Fruit fly (Drosophila melanogaster) whole organism, pupa: ENCODE data around the gene Osi19.

Experiments
- CG10348 ChIP-seq: fragments of 200-800 bp; sonication (Bioruptor generic); IDR thresholded peaks from 2 replicates; pipeline ENCODE4 v1.3.6; 2022; ENCODE audit warnings: missing biosample characterization, missing genetic modification characterization
- CG12605 ChIP-seq: fragments of 200-800 bp; sonication (Bioruptor generic); IDR thresholded peaks from 2 replicates; pipeline ENCODE4 v1.3.6; 2022; ENCODE audit warnings: missing biosample characterization, missing genetic modification characterization
- CG13204 ChIP-seq: fragments of 200-800 bp; sonication (Bioruptor generic); optimal IDR thresholded peaks from 2 replicates; lab custom pipeline; 2018; ENCODE audit warnings: missing biosample characterization, mild to moderate bottlenecking, missing genetic modification characterization, moderate library complexity
- CG14655 ChIP-seq: fragments of 200-800 bp; sonication (Bioruptor generic); optimal IDR thresholded peaks from 3 replicates; lab custom pipeline; 2017; ENCODE audit warnings: mild to moderate bottlenecking, missing biosample characterization, missing genetic modification reagents, missing genetic modification characterization
- CG15710 ChIP-seq: fragments of 200-800 bp; sonication (Bioruptor generic); optimal IDR thresholded peaks from 2 replicates; lab custom pipeline; 2018; ENCODE audit warnings: missing biosample characterization, mild to moderate bottlenecking, missing genetic modification characterization, moderate library complexity
- CG17806 ChIP-seq: fragments of 200-800 bp; sonication (Bioruptor generic); optimal IDR thresholded peaks from 2 replicates; lab custom pipeline; 2018; ENCODE audit warnings: missing biosample characterization, mild to moderate bottlenecking, missing genetic modification characterization, moderate library complexity
- CG32121 ChIP-seq: fragments of 200-800 bp; sonication (Bioruptor generic); IDR thresholded peaks from 2 replicates; pipeline ENCODE4 v1.3.6; 2022; ENCODE audit warnings: missing biosample characterization, missing genetic modification characterization
- CG34367 ChIP-seq: fragments of 200-800 bp; sonication (Bioruptor generic); optimal IDR thresholded peaks from 2 replicates; lab custom pipeline; 2018; ENCODE audit warnings: missing biosample characterization, mild to moderate bottlenecking, missing genetic modification characterization
- CG4496 ChIP-seq: fragments of 200-800 bp; sonication (Bioruptor generic); IDR thresholded peaks from 3 replicates; pipeline ENCODE4 v1.3.6; 2022; ENCODE audit warnings: missing biosample characterization, missing genetic modification characterization
- CG8159 ChIP-seq: fragments of 200-800 bp; sonication (Bioruptor generic); optimal IDR thresholded peaks from 3 replicates; lab custom pipeline; 2018; ENCODE audit warnings: missing biosample characterization, mild to moderate bottlenecking, missing genetic modification characterization, moderate library complexity
- CG8301 ChIP-seq: fragments of 200-800 bp; sonication (Bioruptor generic); optimal IDR thresholded peaks from 2 replicates; lab custom pipeline; 2018; ENCODE audit warnings: missing biosample characterization, mild to moderate bottlenecking, missing genetic modification characterization
- CG9948 ChIP-seq: fragments of 200-800 bp; sonication (Bioruptor generic); optimal IDR thresholded peaks from 2 replicates; lab custom pipeline; 2018; ENCODE audit warnings: missing biosample characterization, mild to moderate bottlenecking, missing genetic modification characterization, moderate library complexity
- D1 ChIP-seq: fragments of 200-800 bp; sonication (Bioruptor generic); optimal IDR thresholded peaks from 2 replicates; lab custom pipeline; 2018; ENCODE audit warnings: missing biosample characterization, mild to moderate bottlenecking, missing genetic modification characterization, moderate library complexity
- EcR ChIP-seq: fragments of 200-800 bp; sonication (Bioruptor generic); optimal IDR thresholded peaks from 3 replicates; lab custom pipeline; 2019; ENCODE audit warnings: missing biosample characterization, missing genetic modification characterization, mild to moderate bottlenecking, moderate library complexity, missing genetic modification reagents
- Ets98B ChIP-seq: fragments of 200-800 bp; sonication (Bioruptor generic); IDR thresholded peaks from 2 replicates; pipeline ENCODE4 v1.3.6; 2022; ENCODE audit warnings: missing biosample characterization, missing genetic modification characterization
- Pif1A ChIP-seq: fragments of 200-800 bp; sonication (Bioruptor generic); optimal IDR thresholded peaks from 3 replicates; lab custom pipeline; 2016; ENCODE audit warnings: missing biosample characterization, missing genetic modification characterization
- Pif1B ChIP-seq: fragments of 200-800 bp; sonication (Bioruptor generic); optimal IDR thresholded peaks from 3 replicates; lab custom pipeline; 2016; ENCODE audit warnings: missing biosample characterization, missing genetic modification characterization
- Snoo ChIP-seq: fragments of 200-800 bp; sonication (Bioruptor generic); optimal IDR thresholded peaks from 3 replicates; lab custom pipeline; 2017; ENCODE audit warnings: missing biosample characterization, mild to moderate bottlenecking, missing genetic modification characterization, inconsistent platforms
- fd96Ca ChIP-seq: fragments of 200-800 bp; sonication (Bioruptor generic); IDR thresholded peaks from 3 replicates; pipeline ENCODE4 v1.3.6; 2022; ENCODE audit warnings: missing biosample characterization, missing genetic modification characterization
- gl ChIP-seq: fragments of 200-800 bp; sonication (Bioruptor generic); optimal IDR thresholded peaks from 2 replicates; lab custom pipeline; 2018; ENCODE audit warnings: missing biosample characterization, mild to moderate bottlenecking, missing genetic modification characterization
- rn ChIP-seq: fragments of 200-800 bp; sonication (Bioruptor generic); IDR thresholded peaks from 2 replicates; pipeline ENCODE4 v1.3.6; 2022; ENCODE audit warnings: missing biosample characterization, missing genetic modification characterization

Osi19 gene

DNA sequence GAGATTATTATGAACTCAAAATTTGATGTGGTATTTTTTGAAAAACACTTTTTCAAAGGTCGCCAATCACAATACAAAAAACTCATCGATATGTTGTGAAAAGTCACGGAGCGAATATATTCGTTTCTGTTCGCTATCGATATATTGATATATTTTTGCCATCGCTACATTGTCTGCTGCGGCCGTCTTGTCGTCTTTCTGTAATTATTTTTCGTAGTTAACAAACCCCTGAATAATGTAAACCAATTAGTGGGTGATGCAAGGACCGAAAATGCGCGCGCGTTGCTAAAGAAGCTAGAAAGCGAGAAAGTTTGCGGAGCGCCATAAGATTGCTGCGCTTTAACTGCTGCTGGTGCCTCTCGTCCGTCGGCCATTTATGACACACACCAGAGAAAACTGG, 15.6 kb downstream of the Osi19 start, which contains the start of gene Pak:
Gene Pak, plus strand, starts transcription at position 142 of the 400 bp plus-strand sequence.
- TF ChIP-seq gl (tag; lab: Kevin White, UChicago) (no peak), CG10348 (GFP tag; lab: Robert Waterston, UW) (no peak)
- TF ChIP-seq, all 21 proteins: peak for 0

DNA sequence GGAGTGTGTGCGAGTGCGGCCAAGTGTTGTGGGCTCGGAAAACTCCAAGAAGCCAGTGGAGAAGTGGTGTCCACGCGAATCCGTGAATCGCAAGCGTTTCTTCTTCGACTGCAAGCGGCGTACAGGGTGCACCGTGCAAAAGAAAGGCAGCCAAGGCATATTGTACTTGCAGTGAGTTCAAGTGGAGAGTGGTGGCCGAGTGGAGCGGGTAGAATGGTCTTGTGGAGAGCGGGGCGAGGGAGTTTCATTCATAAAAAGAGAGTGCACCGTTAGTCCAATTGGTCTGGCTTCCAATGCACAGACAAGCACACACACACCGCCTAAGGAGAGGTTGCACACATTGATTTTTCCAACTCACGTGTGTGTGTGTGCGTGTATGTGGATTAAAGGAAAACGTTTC, 16.0 kb downstream of the Osi19 start:
- TF ChIP-seq Ets98B (GFP tag; lab: Robert Waterston, UW) (no peak; the same call in 1 of the 2 replicates), CG32121 (GFP tag; lab: Robert Waterston, UW) (no peak), EcR (GFP tag; lab: Kevin White, UChicago) (peak; percentile 23), CG15710 (tag; lab: Kevin White, UChicago) (no peak), Pif1A (GFP tag; lab: Kevin White, UChicago) (no peak), CG4496 (GFP tag; lab: Robert Waterston, UW) (peak; percentile 16; the same call in 1 of the 3 replicates), CG34367 (no peak), CG13204 (no peak), gl (tag; lab: Kevin White, UChicago) (no peak)

DNA sequence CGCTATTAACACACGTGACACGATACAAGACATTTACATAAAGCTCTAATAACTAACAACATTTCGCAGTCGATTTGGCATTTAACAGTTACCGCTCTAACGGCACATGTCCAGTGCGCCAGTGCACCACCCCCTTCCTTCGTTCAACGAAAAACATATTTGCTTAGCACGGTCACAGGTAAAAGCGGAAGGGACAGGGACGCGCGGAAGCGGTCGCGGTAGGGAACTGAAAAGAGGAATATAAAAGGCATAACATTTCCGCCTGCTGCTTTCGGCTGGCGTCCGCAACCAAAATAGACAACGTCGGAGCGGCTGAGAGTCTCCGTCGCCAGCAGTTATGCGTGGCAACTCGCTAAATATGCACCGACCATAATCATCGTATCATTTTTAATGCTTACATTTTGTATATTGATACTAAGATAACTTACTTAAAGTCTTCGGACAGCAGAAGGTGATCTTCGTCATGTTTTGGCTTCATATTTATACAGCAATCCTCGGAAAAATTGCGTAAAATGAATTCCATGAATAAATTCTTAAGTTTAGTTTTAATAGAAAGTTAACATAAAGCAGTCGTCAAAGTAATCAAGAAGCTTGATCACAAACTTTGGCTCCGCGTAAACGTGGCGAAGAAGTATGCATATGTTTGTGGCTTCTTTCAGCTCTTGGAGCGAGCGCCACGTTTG, 16.7 kb downstream of the Osi19 start:
- peak; percentile 80 for TF ChIP-seq CG14655 (GFP tag; lab: Kevin White, UChicago)
- TF ChIP-seq CG8159 (tag; lab: Kevin White, UChicago) = peak; percentile 30
- peak; percentile 46; the same call in 1 of the 3 replicates for TF ChIP-seq fd96Ca
- peak; percentile 30 for TF ChIP-seq CG9948 (tag; lab: Kevin White, UChicago)
- no peak for TF ChIP-seq CG12605 (GFP tag; lab: Robert Waterston, UW)
- peak; percentile 54; the same call in 1 of the 2 replicates for TF ChIP-seq CG32121 (GFP tag; lab: Robert Waterston, UW)
- TF ChIP-seq Pif1B = peak; percentile 27
- TF ChIP-seq CG34367 = peak; percentile 6
- no peak for TF ChIP-seq gl (tag; lab: Kevin White, UChicago)
- TF ChIP-seq CG8301 (tag; lab: Kevin White, UChicago) = peak; percentile 75
- TF ChIP-seq Pif1A (GFP tag; lab: Kevin White, UChicago) = peak; percentile 59
- TF ChIP-seq Ets98B (GFP tag; lab: Robert Waterston, UW) = 0 out of 2 replicates have a peak, but pooled peaks have one; percentile 22
- TF ChIP-seq D1 (tag; lab: Kevin White, UChicago) = no peak
- peak; percentile 31 for TF ChIP-seq CG17806 (tag; lab: Kevin White, UChicago)
- 0 out of 3 replicates have a peak, but pooled peaks have one; percentile 5 for TF ChIP-seq CG4496 (GFP tag; lab: Robert Waterston, UW)
- TF ChIP-seq CG10348 (GFP tag; lab: Robert Waterston, UW) = no peak
- no peak for TF ChIP-seq CG13204
- TF ChIP-seq CG15710 (tag; lab: Kevin White, UChicago) = peak; percentile 26
- no peak for TF ChIP-seq EcR (GFP tag; lab: Kevin White, UChicago)

DNA sequence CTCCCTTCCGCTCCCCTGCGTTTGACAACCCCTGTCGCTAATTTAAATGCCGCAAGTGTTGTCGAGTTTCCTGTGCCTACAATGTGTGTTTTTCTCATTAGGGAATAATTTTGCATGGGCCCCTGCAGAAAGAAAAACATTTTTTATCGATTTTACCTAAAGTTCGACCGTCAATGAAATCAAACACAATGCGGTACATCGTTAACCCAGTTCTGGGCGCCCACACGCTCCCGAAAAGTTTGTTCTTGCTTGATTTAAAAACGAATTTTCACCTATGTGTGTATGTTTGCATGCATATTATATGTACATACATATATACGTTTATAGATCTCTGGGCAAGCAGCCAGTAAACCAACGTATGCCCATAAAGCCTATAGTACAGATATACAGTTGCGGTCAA, 17.3 kb downstream of the Osi19 start:
- TF ChIP-seq CG34367 (no peak), CG14655 (GFP tag; lab: Kevin White, UChicago) (no peak), CG9948 (tag; lab: Kevin White, UChicago) (no peak), CG32121 (GFP tag; lab: Robert Waterston, UW) (no peak), D1 (tag; lab: Kevin White, UChicago) (no peak), Ets98B (GFP tag; lab: Robert Waterston, UW) (no peak), fd96Ca (no peak), Snoo (tag; lab: Kevin White, UChicago) (no peak), Pif1A (GFP tag; lab: Kevin White, UChicago) (no peak), CG17806 (tag; lab: Kevin White, UChicago) (no peak)

DNA sequence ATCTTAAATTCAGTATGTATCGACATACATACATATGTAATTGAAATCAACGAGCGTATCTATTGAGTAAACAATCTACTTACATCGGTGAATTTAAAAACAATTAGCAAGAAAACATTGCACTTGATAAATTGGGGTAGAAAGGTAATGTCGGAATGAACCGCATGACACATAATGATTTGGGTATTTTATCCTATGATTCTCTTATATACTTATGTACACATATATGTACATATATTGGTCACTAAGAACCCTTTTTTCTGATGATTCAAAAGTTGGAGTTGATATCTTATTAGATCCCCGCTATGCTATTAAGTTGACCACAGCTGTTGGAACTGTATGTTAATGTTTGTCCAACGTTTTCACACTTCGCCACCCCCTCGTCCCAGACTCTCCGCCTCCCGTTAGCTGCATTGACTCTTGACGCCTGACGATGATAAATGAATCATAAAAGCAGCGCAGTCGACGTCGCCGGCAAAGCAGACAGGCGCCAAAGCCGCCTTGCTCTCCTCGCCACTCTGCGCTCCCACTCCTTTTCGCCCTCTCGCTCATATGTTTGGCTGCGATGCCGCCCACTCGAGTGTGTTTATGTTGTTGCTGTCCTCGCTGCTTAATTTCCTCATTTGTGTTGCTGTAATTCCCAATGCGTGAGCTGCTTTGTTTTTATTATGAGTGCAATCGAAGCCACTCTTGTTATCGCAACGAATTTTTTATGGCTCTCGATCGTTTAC, 17.9 kb downstream of the Osi19 start:
- TF ChIP-seq CG4496 (GFP tag; lab: Robert Waterston, UW) (peak; percentile 60; the same call in 2 of the 3 replicates), CG17806 (tag; lab: Kevin White, UChicago) (peak; percentile 31), CG32121 (GFP tag; lab: Robert Waterston, UW) (peak; percentile 37; the same call in 1 of the 2 replicates), Pif1B (no peak), CG8159 (tag; lab: Kevin White, UChicago) (peak; percentile 50), CG10348 (GFP tag; lab: Robert Waterston, UW) (0 out of 2 replicates have a peak, but pooled peaks have one; percentile 19), D1 (tag; lab: Kevin White, UChicago) (no peak), CG9948 (tag; lab: Kevin White, UChicago) (peak; percentile 54), rn (GFP tag; lab: Robert Waterston, UW) (no peak), EcR (GFP tag; lab: Kevin White, UChicago) (peak; percentile 24), CG8301 (tag; lab: Kevin White, UChicago) (peak; percentile 69), CG15710 (tag; lab: Kevin White, UChicago) (peak; percentile 43), fd96Ca (no peak), CG13204 (peak; percentile 28), CG34367 (peak; percentile 36), CG14655 (GFP tag; lab: Kevin White, UChicago) (peak; percentile 77), Snoo (tag; lab: Kevin White, UChicago) (no peak)
